ENCODE assay signal across 4 worm cellular contexts in genomic region chrV:14687106-14687964, ce11.
TF ChIP-seq lines count a peak whose summit lies in the region.

No protein-coding gene starts in this region.

TF ChIP-seq in whole organism, L1 larva, 84 proteins besides CTCF, POLR2A, EP300 and RAD21 (continued from another document):
- peak; percentile 62 for TF ChIP-seq nhr-85 (tag; lab: Kevin White, UChicago)
- no peak for TF ChIP-seq jun-1 (tag; optimal IDR thresholded peaks at IDR 0.05; lab: Kevin White, UChicago)
- TF ChIP-seq hlh-4 (tag; optimal IDR thresholded peaks at IDR 0.05; lab: Kevin White, UChicago): no peak
- no peak for TF ChIP-seq alr-1 (tag; optimal IDR thresholded peaks at IDR 0.05; lab: Kevin White, UChicago; ENCODE audit: borderline replicate concordance)
- no peak for TF ChIP-seq egl-13 (tag; optimal IDR thresholded peaks at IDR 0.05; lab: Kevin White, UChicago)
- no peak for TF ChIP-seq lin-14 (GFP tag; optimal IDR thresholded peaks at IDR 0.05; lab: Kevin White, UChicago)
- TF ChIP-seq xbp-1 (tag; optimal IDR thresholded peaks at IDR 0.05; lab: Kevin White, UChicago): no peak
- no peak for TF ChIP-seq dsc-1 (tag; optimal IDR thresholded peaks at IDR 0.05; lab: Kevin White, UChicago)
- TF ChIP-seq nhr-12 (tag; optimal IDR thresholded peaks at IDR 0.05; lab: Kevin White, UChicago): no peak
- TF ChIP-seq lin-15B (tag; optimal IDR thresholded peaks at IDR 0.05; lab: Kevin White, UChicago): no peak
- TF ChIP-seq snpc-4 (tag; optimal IDR thresholded peaks at IDR 0.05; lab: Kevin White, UChicago): no peak
- TF ChIP-seq ces-1 (GFP tag; optimal IDR thresholded peaks at IDR 0.05; lab: Kevin White, UChicago): no peak
- TF ChIP-seq skn-1 (tag; optimal IDR thresholded peaks at IDR 0.05; lab: Kevin White, UChicago): peak; percentile 21
- no peak for TF ChIP-seq nhr-47 (tag; optimal IDR thresholded peaks at IDR 0.05; lab: Kevin White, UChicago)
- TF ChIP-seq C34B4.2 (tag; optimal IDR thresholded peaks at IDR 0.05; lab: Kevin White, UChicago): no peak
- TF ChIP-seq sox-4 (tag; optimal IDR thresholded peaks at IDR 0.05; lab: Kevin White, UChicago): no peak
- TF ChIP-seq pqm-1 (tag; optimal IDR thresholded peaks at IDR 0.05; lab: Kevin White, UChicago): no peak
- TF ChIP-seq blmp-1 (tag; optimal IDR thresholded peaks at IDR 0.05; lab: Kevin White, UChicago): no peak
- TF ChIP-seq tlp-1 (tag; optimal IDR thresholded peaks at IDR 0.05; lab: Kevin White, UChicago): no peak
- TF ChIP-seq tbx-2 (tag; optimal IDR thresholded peaks at IDR 0.05; lab: Kevin White, UChicago): no peak
- no peak for TF ChIP-seq isw-1 (GFP tag; IDR thresholded peaks at IDR 0.05; lab: Robert Waterston, UW)
- TF ChIP-seq irx-1 (tag; optimal IDR thresholded peaks at IDR 0.05; lab: Kevin White, UChicago): no peak
- no peak for TF ChIP-seq pax-3 (tag; optimal IDR thresholded peaks at IDR 0.05; lab: Kevin White, UChicago)
- no peak for TF ChIP-seq ceh-90 (tag; optimal IDR thresholded peaks at IDR 0.05; lab: Kevin White, UChicago)
- no peak for TF ChIP-seq pag-3 (tag; optimal IDR thresholded peaks at IDR 0.05; lab: Kevin White, UChicago; ENCODE audit: borderline replicate concordance, insufficient read depth)
- no peak for TF ChIP-seq vab-15 (tag; optimal IDR thresholded peaks at IDR 0.05; lab: Kevin White, UChicago)
- no peak for TF ChIP-seq grh-1 (GFP tag; IDR thresholded peaks at IDR 0.05; lab: Robert Waterston, UW)
- peak in 1 of 2 experiments; percentile 7 for TF ChIP-seq ztf-11 (tag; optimal IDR thresholded peaks at IDR 0.05; lab: Kevin White, UChicago)
- TF ChIP-seq ama-1 (optimal IDR thresholded peaks at IDR 0.05; lab: Kevin White, UChicago): peak; percentile 68
- no peak for TF ChIP-seq ceh-82 (tag; optimal IDR thresholded peaks at IDR 0.05; lab: Kevin White, UChicago)
- no peak for TF ChIP-seq fkh-4 (tag; optimal IDR thresholded peaks at IDR 0.05; lab: Kevin White, UChicago; ENCODE audit: borderline replicate concordance)

TF ChIP-seq in whole organism, L2 larva, 48 proteins besides CTCF, POLR2A, EP300 and RAD21 (continued from another document):
- TF ChIP-seq lin-11 (tag; optimal IDR thresholded peaks at IDR 0.05; lab: Kevin White, UChicago): peak; percentile 56
- TF ChIP-seq nhr-237 (tag; optimal IDR thresholded peaks at IDR 0.05; lab: Kevin White, UChicago): no peak
- peak; percentile 21 for TF ChIP-seq skn-1 (tag; optimal IDR thresholded peaks at IDR 0.05; lab: Kevin White, UChicago)
- no peak for TF ChIP-seq nhr-12 (tag; optimal IDR thresholded peaks at IDR 0.05; lab: Kevin White, UChicago)
- no peak for TF ChIP-seq R02D3.7 (tag; optimal IDR thresholded peaks at IDR 0.05; lab: Kevin White, UChicago)
- TF ChIP-seq blmp-1 (tag; optimal IDR thresholded peaks at IDR 0.05; lab: Kevin White, UChicago; ENCODE audit: insufficient read depth): no peak
- TF ChIP-seq fos-1 (tag; optimal IDR thresholded peaks at IDR 0.05; lab: Kevin White, UChicago): no peak
- TF ChIP-seq nhr-6 (tag; optimal IDR thresholded peaks at IDR 0.05; lab: Kevin White, UChicago): no peak

TF ChIP-seq in whole organism, L4 larva, 104 proteins besides CTCF, POLR2A, EP300 and RAD21 (continued from another document and continues in another):
- TF ChIP-seq dve-1 (tag; optimal IDR thresholded peaks at IDR 0.05; lab: Kevin White, UChicago; ENCODE audit: insufficient read depth) (peak; percentile 24), lim-7 (GFP tag; IDR thresholded peaks at IDR 0.05; lab: Robert Waterston, UW) (peak; percentile 53), dmd-9 (GFP tag; IDR thresholded peaks at IDR 0.05; lab: Robert Waterston, UW) (no peak), dpl-1 (GFP tag; optimal IDR thresholded peaks at IDR 0.05; lab: Kevin White, UChicago) (no peak), aly-2 (tag; optimal IDR thresholded peaks at IDR 0.05; lab: Kevin White, UChicago) (no peak), gei-8 (GFP tag; optimal IDR thresholded peaks at IDR 0.05; lab: Kevin White, UChicago) (peak; percentile 34), F44E2.7 (GFP tag; IDR thresholded peaks at IDR 0.05; lab: Robert Waterston, UW) (no peak), ztf-11 (tag; optimal IDR thresholded peaks at IDR 0.05; lab: Kevin White, UChicago) (no peak), nhr-25 (tag; optimal IDR thresholded peaks at IDR 0.05; lab: Kevin White, UChicago; ENCODE audit: borderline replicate concordance, insufficient read depth) (peak; percentile 19), F49E8.2 (tag; optimal IDR thresholded peaks at IDR 0.05; lab: Kevin White, UChicago; ENCODE audit: borderline replicate concordance) (no peak), tra-1 (GFP tag; IDR thresholded peaks at IDR 0.05; lab: Robert Waterston, UW) (no peak), nhr-28 (tag; optimal IDR thresholded peaks at IDR 0.05; lab: Kevin White, UChicago) (no peak), aha-1 (tag; lab: Kevin White, UChicago) (peak; percentile 88), ZK546.5 (tag; optimal IDR thresholded peaks at IDR 0.05; lab: Kevin White, UChicago) (no peak), daf-16 (GFP tag; optimal IDR thresholded peaks at IDR 0.05; lab: Kevin White, UChicago) (no peak), daf-16 (tag; optimal IDR thresholded peaks at IDR 0.05; lab: Kevin White, UChicago) (peak; percentile 18), nhr-111 (GFP tag; optimal IDR thresholded peaks at IDR 0.05; lab: Kevin White, UChicago) (no peak), spr-3 (GFP tag; optimal IDR thresholded peaks at IDR 0.05; lab: Kevin White, UChicago) (no peak), Y48G9A.11 (GFP tag; IDR thresholded peaks at IDR 0.05; lab: Robert Waterston, UW) (no peak; the same call in 1 of the 2 replicates), duxl-1 (tag; optimal IDR thresholded peaks at IDR 0.05; lab: Kevin White, UChicago; ENCODE audit: poor library complexity) (no peak), lir-3 (tag; optimal IDR thresholded peaks at IDR 0.05; lab: Kevin White, UChicago) (no peak), skn-1 (tag; optimal IDR thresholded peaks at IDR 0.05; lab: Kevin White, UChicago) (no peak), arid-1 (GFP tag; conservative IDR thresholded peaks at IDR 0.05; lab: Robert Waterston, UW) (no peak; the same call in none of the 2 replicates), R02D3.7 (tag; optimal IDR thresholded peaks at IDR 0.05; lab: Kevin White, UChicago) (no peak), snpc-4 (tag; optimal IDR thresholded peaks at IDR 0.05; lab: Kevin White, UChicago) (no peak), ceh-62 (tag; optimal IDR thresholded peaks at IDR 0.05; lab: Kevin White, UChicago) (no peak), nhr-11 (tag; optimal IDR thresholded peaks at IDR 0.05; lab: Kevin White, UChicago) (no peak), madf-9 (GFP tag; conservative IDR thresholded peaks at IDR 0.05; lab: Robert Waterston, UW) (peak; percentile 15; the same call in 1 of the 2 replicates), php-3 (GFP tag; IDR thresholded peaks at IDR 0.05; lab: Robert Waterston, UW) (no peak), spr-1 (tag; optimal IDR thresholded peaks at IDR 0.05; lab: Kevin White, UChicago) (no peak), jun-1 (tag; optimal IDR thresholded peaks at IDR 0.05; lab: Kevin White, UChicago) (no peak), ceh-32 (tag; optimal IDR thresholded peaks at IDR 0.05; lab: Kevin White, UChicago; ENCODE audit: poor library complexity) (no peak), lin-1 (GFP tag; IDR thresholded peaks at IDR 0.05; lab: Robert Waterston, UW) (no peak), ces-1 (GFP tag; optimal IDR thresholded peaks at IDR 0.05; lab: Kevin White, UChicago) (no peak), ctbp-1 (GFP tag; IDR thresholded peaks at IDR 0.05; lab: Robert Waterston, UW) (0 out of 2 replicates have a peak, but pooled peaks have one; percentile 14), hif-1 (tag; optimal IDR thresholded peaks at IDR 0.05; lab: Kevin White, UChicago) (no peak), ceh-28 (tag; optimal IDR thresholded peaks at IDR 0.05; lab: Kevin White, UChicago) (no peak), set-16 (GFP tag; IDR thresholded peaks at IDR 0.05; lab: Robert Waterston, UW) (no peak; the same call in 1 of the 2 replicates), lin-38 (GFP tag; IDR thresholded peaks at IDR 0.05; lab: Robert Waterston, UW) (0 out of 2 replicates have a peak, but pooled peaks have one; percentile 4), pha-4 (GFP tag; IDR thresholded peaks at IDR 0.05; lab: Robert Waterston, UW) (peak; percentile 40), pha-4 (tag; optimal IDR thresholded peaks at IDR 0.05; lab: Kevin White, UChicago) (no peak), Y105C5A.15 (GFP tag; IDR thresholded peaks at IDR 0.05; lab: Robert Waterston, UW) (no peak), dmd-6 (GFP tag; IDR thresholded peaks at IDR 0.05; lab: Robert Waterston, UW) (0 out of 2 replicates have a peak, but pooled peaks have one; percentile 8), T20F7.1 (GFP tag; optimal IDR thresholded peaks at IDR 0.05; lab: Kevin White, UChicago) (no peak), nhr-102 (tag; optimal IDR thresholded peaks at IDR 0.05; lab: Kevin White, UChicago) (no peak), daf-19 (GFP tag; conservative IDR thresholded peaks at IDR 0.05; lab: Robert Waterston, UW) (peak; percentile 25; the same call in 1 of the 2 replicates), mdt-29 (GFP tag; IDR thresholded peaks at IDR 0.05; lab: Robert Waterston, UW) (no peak; the same call in 1 of the 2 replicates), zfp-3 (GFP tag; conservative IDR thresholded peaks at IDR 0.05; lab: Robert Waterston, UW) (0 out of 2 replicates have a peak, but pooled peaks have one; percentile 18), ama-1 (optimal IDR thresholded peaks at IDR 0.05; lab: Kevin White, UChicago) (peak; percentile 71)

TF ChIP-seq in whole organism, young adult, 124 proteins besides CTCF, POLR2A, EP300 and RAD21 (continued from another document and continues in another):
- TF ChIP-seq nfyb-1 (GFP tag; IDR thresholded peaks at IDR 0.05; lab: Robert Waterston, UW): peak; percentile 7; the same call in 1 of the 2 replicates
- no peak for TF ChIP-seq nhr-90 (tag; optimal IDR thresholded peaks at IDR 0.05; lab: Kevin White, UChicago)
- no peak for TF ChIP-seq F33H1.4 (GFP tag; IDR thresholded peaks at IDR 0.05; lab: Robert Waterston, UW)
- TF ChIP-seq lir-1 (GFP tag; conservative IDR thresholded peaks at IDR 0.05; lab: Robert Waterston, UW): no peak; the same call in 1 of the 2 replicates
- TF ChIP-seq ceh-100 (GFP tag; IDR thresholded peaks at IDR 0.05; lab: Robert Waterston, UW): no peak
- no peak for TF ChIP-seq ztf-26 (tag; optimal IDR thresholded peaks at IDR 0.05; lab: Kevin White, UChicago)
- TF ChIP-seq egrh-3 (GFP tag; IDR thresholded peaks at IDR 0.05; lab: Robert Waterston, UW): no peak
- TF ChIP-seq ztf-18 (tag; optimal IDR thresholded peaks at IDR 0.05; lab: Kevin White, UChicago): no peak
- no peak for TF ChIP-seq hrde-1 (tag; optimal IDR thresholded peaks at IDR 0.05; lab: Kevin White, UChicago; ENCODE audit: borderline replicate concordance)
- peak; percentile 40; the same call in 1 of the 2 replicates for TF ChIP-seq mcd-1 (GFP tag; IDR thresholded peaks at IDR 0.05; lab: Robert Waterston, UW)
- no peak for TF ChIP-seq F10E7.11 (tag; optimal IDR thresholded peaks at IDR 0.05; lab: Kevin White, UChicago)
- TF ChIP-seq ceh-27 (GFP tag; optimal IDR thresholded peaks at IDR 0.05; lab: Kevin White, UChicago): no peak
- no peak for TF ChIP-seq ztf-3 (GFP tag; optimal IDR thresholded peaks at IDR 0.05; lab: Kevin White, UChicago)
- TF ChIP-seq bed-1 (GFP tag; IDR thresholded peaks at IDR 0.05; lab: Robert Waterston, UW): 0 out of 2 replicates have a peak, but pooled peaks have one; percentile 15
- peak; percentile 33; the same call in 1 of the 2 replicates for TF ChIP-seq cebp-2 (GFP tag; IDR thresholded peaks at IDR 0.05; lab: Robert Waterston, UW)
- no peak for TF ChIP-seq akir-1 (GFP tag; optimal IDR thresholded peaks at IDR 0.05; lab: Kevin White, UChicago)
- TF ChIP-seq sea-2 (GFP tag; IDR thresholded peaks at IDR 0.05; lab: Robert Waterston, UW): no peak
- no peak for TF ChIP-seq nhr-80 (tag; optimal IDR thresholded peaks at IDR 0.05; lab: Kevin White, UChicago)
- TF ChIP-seq sdz-38 (tag; optimal IDR thresholded peaks at IDR 0.05; lab: Kevin White, UChicago): no peak
- TF ChIP-seq tbp1 (GFP tag; optimal IDR thresholded peaks at IDR 0.05; lab: Kevin White, UChicago): no peak
- no peak for TF ChIP-seq zim-3 (tag; optimal IDR thresholded peaks at IDR 0.05; lab: Kevin White, UChicago)
- no peak for TF ChIP-seq egl-18 (GFP tag; IDR thresholded peaks at IDR 0.05; lab: Robert Waterston, UW)
- TF ChIP-seq lin-40 (tag; optimal IDR thresholded peaks at IDR 0.05; lab: Kevin White, UChicago): no peak
- no peak for TF ChIP-seq hlh-26 (GFP tag; conservative IDR thresholded peaks at IDR 0.05; lab: Robert Waterston, UW)
- TF ChIP-seq C06A6.2 (GFP tag; conservative IDR thresholded peaks at IDR 0.05; lab: Robert Waterston, UW): no peak
- TF ChIP-seq mxl-1 (tag; optimal IDR thresholded peaks at IDR 0.05; lab: Kevin White, UChicago): no peak
- TF ChIP-seq egl-44 (GFP tag; IDR thresholded peaks at IDR 0.05; lab: Robert Waterston, UW): no peak; the same call in none of the 2 replicates
- TF ChIP-seq K11D2.4 (GFP tag; IDR thresholded peaks at IDR 0.05; lab: Robert Waterston, UW): no peak; the same call in none of the 2 replicates
- peak; percentile 28; the same call in 1 of the 2 replicates for TF ChIP-seq Y53G8AR.9 (GFP tag; conservative IDR thresholded peaks at IDR 0.05; lab: Robert Waterston, UW)
- TF ChIP-seq him-1 (tag; optimal IDR thresholded peaks at IDR 0.05; lab: Kevin White, UChicago): no peak
- TF ChIP-seq madf-6 (GFP tag; IDR thresholded peaks at IDR 0.05; lab: Robert Waterston, UW): peak; percentile 5; the same call in 1 of the 2 replicates
- TF ChIP-seq T26A5.8 (tag; optimal IDR thresholded peaks at IDR 0.05; lab: Kevin White, UChicago): no peak
- TF ChIP-seq nfya-1 (tag; optimal IDR thresholded peaks at IDR 0.05; lab: Kevin White, UChicago; ENCODE audit: borderline replicate concordance, insufficient read depth): no peak
- no peak for TF ChIP-seq B0035.1 (tag; optimal IDR thresholded peaks at IDR 0.05; lab: Kevin White, UChicago)
- no peak for TF ChIP-seq ztf-25 (GFP tag; IDR thresholded peaks at IDR 0.05; lab: Robert Waterston, UW)
- TF ChIP-seq madf-10 (tag; optimal IDR thresholded peaks at IDR 0.05; lab: Kevin White, UChicago): no peak
- TF ChIP-seq hsf-1 (GFP tag; IDR thresholded peaks at IDR 0.05; lab: Robert Waterston, UW): peak; percentile 66
- no peak for TF ChIP-seq F39B2.1 (GFP tag; IDR thresholded peaks at IDR 0.05; lab: Robert Waterston, UW)
- no peak for TF ChIP-seq F52B5.7 (tag; optimal IDR thresholded peaks at IDR 0.05; lab: Kevin White, UChicago)
- no peak for TF ChIP-seq attf-5 (GFP tag; optimal IDR thresholded peaks at IDR 0.05; lab: Kevin White, UChicago)
- peak; percentile 9 for TF ChIP-seq dox-1 (GFP tag; IDR thresholded peaks at IDR 0.05; lab: Robert Waterston, UW)
- no peak for TF ChIP-seq tbx-9 (tag; optimal IDR thresholded peaks at IDR 0.05; lab: Kevin White, UChicago; ENCODE audit: borderline replicate concordance)
- TF ChIP-seq rcor-1 (GFP tag; IDR thresholded peaks at IDR 0.05; lab: Robert Waterston, UW): no peak
- TF ChIP-seq nfya-2 (GFP tag; IDR thresholded peaks at IDR 0.05; lab: Robert Waterston, UW): no peak
- TF ChIP-seq rec-8 (tag; optimal IDR thresholded peaks at IDR 0.05; lab: Kevin White, UChicago): no peak
- no peak for TF ChIP-seq Y53F4B.3 (GFP tag; IDR thresholded peaks at IDR 0.05; lab: Robert Waterston, UW)
- TF ChIP-seq hmg-20 (GFP tag; IDR thresholded peaks at IDR 0.05; lab: Robert Waterston, UW): no peak
- no peak for TF ChIP-seq D2030.7 (GFP tag; IDR thresholded peaks at IDR 0.05; lab: Robert Waterston, UW)
- no peak for TF ChIP-seq T07F8.4 (tag; optimal IDR thresholded peaks at IDR 0.05; lab: Kevin White, UChicago)
- TF ChIP-seq ceh-40 (GFP tag; IDR thresholded peaks at IDR 0.05; lab: Robert Waterston, UW): no peak
- TF ChIP-seq nhr-179 (tag; optimal IDR thresholded peaks at IDR 0.05; lab: Kevin White, UChicago): no peak
- no peak for TF ChIP-seq ets-4 (GFP tag; optimal IDR thresholded peaks at IDR 0.05; lab: Kevin White, UChicago)
- TF ChIP-seq F55B11.4 (tag; optimal IDR thresholded peaks at IDR 0.05; lab: Kevin White, UChicago; ENCODE audit: borderline replicate concordance, insufficient read depth): no peak
- TF ChIP-seq sptf-2 (GFP tag; optimal IDR thresholded peaks at IDR 0.05; lab: Kevin White, UChicago): no peak
- no peak for TF ChIP-seq xnd-1 (tag; optimal IDR thresholded peaks at IDR 0.05; lab: Kevin White, UChicago)
- TF ChIP-seq F23B12.7 (tag; optimal IDR thresholded peaks at IDR 0.05; lab: Kevin White, UChicago; ENCODE audit: insufficient read depth): no peak
